Worm (Caenorhabditis elegans): Measurements from ENCODE around the gene mlt-11.

The mlt-11 gene

DNA sequence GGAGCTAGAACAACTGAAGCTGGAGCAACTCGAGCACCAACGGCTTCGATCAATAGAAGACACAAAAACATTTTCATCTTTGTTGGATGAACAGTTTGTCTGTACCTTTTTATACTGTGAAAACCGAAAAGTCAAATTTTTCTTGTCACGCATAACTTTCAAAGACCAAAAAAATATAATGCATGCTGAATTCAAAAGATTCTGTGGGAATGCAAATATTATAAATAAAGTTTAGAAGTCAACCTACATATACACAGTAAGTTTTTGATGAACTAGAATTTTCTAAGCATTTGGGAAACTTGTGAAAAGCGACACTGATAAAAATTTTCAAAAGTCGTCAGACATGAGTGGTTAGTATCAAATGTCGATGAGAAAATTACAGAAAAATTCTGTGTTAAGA lies 33.4 kb upstream of the mlt-11 start, which contains the start of gene F46B3.15:
TSS of gene F46B3.15 (minus strand) at position 101 of the 400 bp plus-strand sequence.
- TF ChIP-seq elt-3 (tag; optimal IDR thresholded peaks at IDR 0.05) (no peak), nhr-237 (tag; optimal IDR thresholded peaks at IDR 0.05) (no peak), nhr-25 (tag; optimal IDR thresholded peaks at IDR 0.05) (no peak), lin-11 (tag; optimal IDR thresholded peaks at IDR 0.05) (no peak), peb-1 (tag; optimal IDR thresholded peaks at IDR 0.05) (no peak), alr-1 (tag; optimal IDR thresholded peaks at IDR 0.05) (no peak), F13H6.1 (tag; optimal IDR thresholded peaks at IDR 0.05) (no peak), ceh-82 (tag; optimal IDR thresholded peaks at IDR 0.05) (no peak), zag-1 (tag; optimal IDR thresholded peaks at IDR 0.05) (no peak), gmeb-1 (tag; optimal IDR thresholded peaks at IDR 0.05) (no peak), lin-39 (tag; optimal IDR thresholded peaks at IDR 0.05) (no peak), Y55F3AM.14 (GFP tag; optimal IDR thresholded peaks at IDR 0.05) (no peak), ZK546.5 (tag; optimal IDR thresholded peaks at IDR 0.05) (no peak), blmp-1 (tag; optimal IDR thresholded peaks at IDR 0.05; ENCODE audit: insufficient read depth) (no peak)

- TF ChIP-seq ZK546.5 (tag; optimal IDR thresholded peaks at IDR 0.05) = no peak
- TF ChIP-seq nhr-23 (tag; optimal IDR thresholded peaks at IDR 0.05) = no peak
- TF ChIP-seq sma-3 (GFP tag; optimal IDR thresholded peaks at IDR 0.05) = no peak
Measured at ce11 chrV:20634330-20634729, 32.7 kb upstream of the mlt-11 start, which contains the start of gene F46B3.16. Gene F46B3.16, plus strand, starts transcription at chrV:20634630.

DNA sequence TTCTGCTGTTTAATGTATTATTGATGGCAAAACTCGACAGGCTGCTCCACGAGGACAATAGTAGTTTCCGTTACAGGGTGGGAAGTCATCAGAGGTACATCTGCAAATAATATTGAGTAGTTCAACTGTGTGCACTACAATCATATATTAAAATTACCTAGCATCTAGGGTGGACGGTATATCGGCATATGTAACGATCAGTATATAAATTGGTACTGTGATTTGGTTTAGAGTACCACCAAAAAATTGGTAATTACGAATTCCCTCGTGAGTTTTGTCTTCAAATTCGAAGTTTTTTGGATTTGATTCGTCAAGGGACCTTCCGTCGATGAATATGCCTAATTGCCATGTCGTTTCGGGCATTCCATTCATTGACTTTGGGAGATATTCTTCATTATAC lies 30.1 kb upstream of the mlt-11 start, which contains the start of gene ttr-13:
TSS of gene ttr-13 (minus strand) at position 101 of the 400 bp plus-strand sequence.
- no peak for TF ChIP-seq C34F6.9 (tag; optimal IDR thresholded peaks at IDR 0.05)
- TF ChIP-seq aly-2 (tag; optimal IDR thresholded peaks at IDR 0.05) = no peak
- TF ChIP-seq zag-1 (tag; optimal IDR thresholded peaks at IDR 0.05) = no peak

ce11 chrV:20638344-20638743 lies 28.7 kb upstream of the mlt-11 start, which contains the start of gene Y44A6B.3:
Gene Y44A6B.3, minus strand, starts transcription at chrV:20638444.
- TF ChIP-seq lin-11 (tag; optimal IDR thresholded peaks at IDR 0.05) (no peak), alr-1 (tag; optimal IDR thresholded peaks at IDR 0.05) (no peak), ceh-16 (tag; optimal IDR thresholded peaks at IDR 0.05) (no peak), R02D3.7 (tag; optimal IDR thresholded peaks at IDR 0.05) (no peak), snpc-4 (tag; optimal IDR thresholded peaks at IDR 0.05) (no peak), Y55F3AM.14 (GFP tag; optimal IDR thresholded peaks at IDR 0.05) (no peak), ceh-82 (tag; optimal IDR thresholded peaks at IDR 0.05) (no peak), mdl-1 (tag; optimal IDR thresholded peaks at IDR 0.05) (no peak), egl-27 (tag; optimal IDR thresholded peaks at IDR 0.05) (no peak), ama-1 (optimal IDR thresholded peaks at IDR 0.05) (no peak), dmd-4 (tag; optimal IDR thresholded peaks at IDR 0.05) (no peak)

- TF ChIP-seq nhr-237 (tag; optimal IDR thresholded peaks at IDR 0.05) (no peak), C34F6.9 (tag; optimal IDR thresholded peaks at IDR 0.05) (no peak), mdl-1 (tag; optimal IDR thresholded peaks at IDR 0.05) (no peak), ama-1 (optimal IDR thresholded peaks at IDR 0.05) (no peak), ceh-16 (tag; optimal IDR thresholded peaks at IDR 0.05) (no peak), sma-3 (GFP tag; optimal IDR thresholded peaks at IDR 0.05) (no peak), sma-9 (GFP tag; optimal IDR thresholded peaks at IDR 0.05) (no peak), sma-9 (tag; optimal IDR thresholded peaks at IDR 0.05) (no peak), nhr-12 (tag; optimal IDR thresholded peaks at IDR 0.05) (no peak), gmeb-1 (tag; optimal IDR thresholded peaks at IDR 0.05) (no peak), nhr-6 (tag; optimal IDR thresholded peaks at IDR 0.05) (no peak), nhr-11 (tag; optimal IDR thresholded peaks at IDR 0.05) (no peak), nhr-10 (tag; optimal IDR thresholded peaks at IDR 0.05) (no peak), aly-2 (tag; optimal IDR thresholded peaks at IDR 0.05) (no peak)
Measured at ce11 chrV:20639294-20639693, 27.7 kb upstream of the mlt-11 start, which contains the start of gene srxa-14. Gene srxa-14, plus strand, starts transcription at chrV:20639594.

DNA sequence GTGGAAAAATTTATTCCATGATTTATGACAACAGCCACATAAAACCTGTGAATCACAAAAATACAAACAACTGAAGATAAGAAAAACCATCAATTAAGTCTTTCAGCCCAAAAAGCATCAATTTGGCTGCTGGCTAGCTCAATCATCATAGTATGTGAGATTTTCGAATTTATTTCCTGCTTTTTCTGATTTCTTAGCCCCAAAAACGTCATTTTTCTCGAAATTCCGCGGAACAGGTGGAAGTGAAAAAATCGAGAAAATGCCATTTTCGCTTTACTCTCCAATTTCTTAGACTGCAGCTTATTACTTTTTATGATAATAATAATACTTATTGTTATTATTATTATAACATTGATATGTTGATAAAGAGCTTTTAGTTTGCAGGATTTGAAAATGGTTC lies 25.1 kb upstream of the mlt-11 start, which contains the start of gene srxa-15:
TSS of gene srxa-15 (plus strand) at position 301 of the 400 bp plus-strand sequence.
- TF ChIP-seq ZK546.5 (tag; optimal IDR thresholded peaks at IDR 0.05) (no peak), aly-2 (tag; optimal IDR thresholded peaks at IDR 0.05) (no peak), nhr-11 (tag; optimal IDR thresholded peaks at IDR 0.05) (no peak), R02D3.7 (tag; optimal IDR thresholded peaks at IDR 0.05) (no peak), alr-1 (tag; optimal IDR thresholded peaks at IDR 0.05) (no peak), zag-1 (tag; optimal IDR thresholded peaks at IDR 0.05) (no peak), peb-1 (tag; optimal IDR thresholded peaks at IDR 0.05) (no peak), elt-3 (tag; optimal IDR thresholded peaks at IDR 0.05) (no peak)

All from whole organism, L2 larva.